Worm (Caenorhabditis elegans): ENCODE data around the gene T02G5.7.

ce11 chrII:7070434-7070833 lies 5.0 kb upstream of the T02G5.7 start:
- TF ChIP-seq sox-4 (tag; optimal IDR thresholded peaks at IDR 0.05), result no peak
- TF ChIP-seq ahr-1 (tag; optimal IDR thresholded peaks at IDR 0.05), result no peak
- TF ChIP-seq elt-2 (tag; optimal IDR thresholded peaks at IDR 0.05), result no peak
- no peak for TF ChIP-seq ets-4 (tag; optimal IDR thresholded peaks at IDR 0.05)
- TF ChIP-seq ceh-6 (GFP tag; optimal IDR thresholded peaks at IDR 0.05), result no peak
- no peak for TF ChIP-seq lin-11 (tag; optimal IDR thresholded peaks at IDR 0.05)
- no peak for TF ChIP-seq unc-55 (GFP tag; optimal IDR thresholded peaks at IDR 0.05)
- TF ChIP-seq pha-4 (tag; optimal IDR thresholded peaks at IDR 0.05), result no peak
- TF ChIP-seq hlh-6 (tag; optimal IDR thresholded peaks at IDR 0.05), result no peak
- no peak for TF ChIP-seq pha-2 (tag; optimal IDR thresholded peaks at IDR 0.05)
- TF ChIP-seq C38D4.7 (GFP tag; optimal IDR thresholded peaks at IDR 0.05), result no peak
